Fruit fly (Drosophila melanogaster): ENCODE data around the gene CG43968.
"Not testable (repeated sequence)": the region's sequence is repeated elsewhere in the genome, so short reads cannot be mapped to it uniquely, and the experiment has no call there.

CG43968 gene

dm6 chr3L:23783931-23784330, at the start of gene CG43968:
Gene CG43968 (plus strand): TSS chr3L:23784231.
- TF ChIP-seq pan (optimal IDR thresholded peaks at IDR 0.05) (no peak), Dll (optimal IDR thresholded peaks at IDR 0.05) (no peak), CG8478 (optimal IDR thresholded peaks at IDR 0.05) (no peak), psq (optimal IDR thresholded peaks at IDR 0.05) (no peak), usp (GFP tag; optimal IDR thresholded peaks at IDR 0.05) (no peak), EcR (GFP tag; optimal IDR thresholded peaks at IDR 0.05) (no peak)

dm6 chr3L:23737660-23738059, 46.4 kb upstream of the CG43968 start, which contains the start of gene CG17698:
Gene CG17698 (plus strand): TSS chr3L:23737960.
- TF ChIP-seq EcR (GFP tag; optimal IDR thresholded peaks at IDR 0.05); pan (optimal IDR thresholded peaks at IDR 0.05); usp (GFP tag; optimal IDR thresholded peaks at IDR 0.05): not testable (repeated sequence)

DNA sequence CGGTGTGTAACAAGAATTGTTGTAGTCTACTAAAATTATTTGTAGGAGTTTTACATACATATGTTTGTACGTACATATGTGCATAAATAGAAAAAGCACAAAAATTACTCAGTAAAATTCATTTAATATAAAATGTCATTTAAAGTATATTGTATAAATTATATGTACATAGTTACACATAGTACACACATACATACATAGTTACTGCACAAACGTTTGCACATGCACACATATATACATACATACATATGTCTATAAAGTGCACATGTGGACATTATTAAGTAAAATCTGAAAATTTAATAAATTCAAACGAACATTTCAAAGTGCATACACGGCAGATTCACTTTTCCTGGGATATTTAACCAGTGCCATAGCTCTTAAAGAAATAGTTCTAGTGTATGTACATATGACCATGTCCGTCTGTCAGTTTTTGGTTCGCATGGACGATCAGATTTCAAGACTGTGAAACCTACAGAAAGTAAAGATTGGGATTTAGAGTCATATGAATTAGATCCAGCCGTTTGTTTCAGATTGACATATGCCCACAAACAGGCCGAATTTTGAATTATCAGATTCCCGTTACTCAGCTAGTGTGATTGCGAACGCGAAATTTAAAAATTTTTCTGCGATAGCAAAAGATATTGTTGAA, 45.7 kb upstream of the CG43968 start:
- no peak for TF ChIP-seq CG8478 (optimal IDR thresholded peaks at IDR 0.05)
- no peak for TF ChIP-seq pan (optimal IDR thresholded peaks at IDR 0.05)
- TF ChIP-seq EcR (GFP tag; optimal IDR thresholded peaks at IDR 0.05), result no peak
- no peak for TF ChIP-seq usp (GFP tag; optimal IDR thresholded peaks at IDR 0.05)
